Worm (Caenorhabditis elegans) whole organism, young adult: ENCODE results near the gene F59B8.1.
A peak's percentile ranks its signal among the peaks of the same experiment; 100 is the strongest.

Source experiments
- B0019.2 ChIP-seq: fragments of 200-800 bp; sonication (Bioruptor generic); conservative IDR thresholded peaks from 2 replicates; pipeline ENCODE4 v1.3.6; 2022; ENCODE audit warnings: missing genetic modification reagents, missing genetic modification characterization, missing compliant biosample characterization
- B0336.3 ChIP-seq: fragments of 200-800 bp; sonication (Bioruptor generic); IDR thresholded peaks from 2 replicates; pipeline ENCODE4 v1.3.6; 2022; ENCODE audit warnings: missing genetic modification characterization, missing compliant biosample characterization
- C06A6.2 ChIP-seq: fragments of 200-800 bp; sonication (Bioruptor generic); conservative IDR thresholded peaks from 2 replicates; pipeline ENCODE4 v1.3.6; 2022; ENCODE audit warnings: missing genetic modification characterization, missing compliant biosample characterization
- F10E7.11 ChIP-seq: sonication (generic microtip); optimal IDR thresholded peaks from 2 replicates; lab custom pipeline; 2017; ENCODE audit warnings: mild to moderate bottlenecking, missing genetic modification characterization, moderate library complexity, missing compliant biosample characterization
- F33H1.4 ChIP-seq: fragments of 200-800 bp; sonication (Bioruptor generic); IDR thresholded peaks from 2 replicates; pipeline ENCODE4 v1.3.6; 2022; ENCODE audit warnings: missing genetic modification reagents, missing genetic modification characterization, missing compliant biosample characterization
- F52B5.7 ChIP-seq: sonication (generic microtip); optimal IDR thresholded peaks from 2 replicates; lab custom pipeline; 2016; ENCODE audit warnings: mild to moderate bottlenecking, missing genetic modification characterization, missing compliant biosample characterization
- F55B11.4 ChIP-seq: sonication (generic microtip); optimal IDR thresholded peaks from 2 replicates; lab custom pipeline; 2016; ENCODE audit warnings: missing compliant biosample characterization, missing genetic modification characterization, borderline replicate concordance; ENCODE audit not compliant: insufficient read depth
- F57A8.1 ChIP-seq: fragments of 200-800 bp; sonication (Bioruptor generic); optimal IDR thresholded peaks from 2 replicates; lab custom pipeline; 2018; ENCODE audit warnings: mild to moderate bottlenecking, missing genetic modification characterization, moderate library complexity, missing compliant biosample characterization
- F57C9.4 ChIP-seq: sonication (generic microtip); optimal IDR thresholded peaks from 2 replicates; lab custom pipeline; 2017; ENCODE audit warnings: mild to moderate bottlenecking, missing genetic modification characterization, missing compliant biosample characterization
- T07F8.4 ChIP-seq: sonication (generic microtip); optimal IDR thresholded peaks from 2 replicates; lab custom pipeline; 2016; ENCODE audit warnings: mild to moderate bottlenecking, missing genetic modification characterization, moderate library complexity, missing compliant biosample characterization
- Y53G8AR.9 ChIP-seq: fragments of 200-800 bp; sonication (Bioruptor generic); conservative IDR thresholded peaks from 2 replicates; pipeline ENCODE4 v1.3.6; 2022; ENCODE audit warnings: missing genetic modification reagents, missing genetic modification characterization, missing compliant biosample characterization
- Y67H2A.10 ChIP-seq: fragments of 200-800 bp; sonication (Bioruptor generic); conservative IDR thresholded peaks from 2 replicates; pipeline ENCODE4 v1.3.6; 2022; ENCODE audit warnings: missing genetic modification reagents, missing genetic modification characterization, missing compliant biosample characterization
- Y95B8A.8 ChIP-seq: fragments of 200-800 bp; sonication (Bioruptor generic); IDR thresholded peaks from 2 replicates; pipeline ENCODE4 v1.3.6; 2022; ENCODE audit warnings: missing genetic modification reagents, missing genetic modification characterization, missing compliant biosample characterization
- ama-1 ChIP-seq, 3 experiments: fragments of 150-350 bp in 1 of 3; sonication (generic microtip) in 2 of 3; optimal IDR thresholded peaks; 2 replicates each; lab custom pipeline; 2014 to 2018; ENCODE audit warnings: missing biosample characterization in 2 of 3, missing genetic modification characterization in 2 of 3, missing genetic modification reagents in 2 of 3
- aptf-3 ChIP-seq: fragments of 200-800 bp; sonication (Bioruptor generic); IDR thresholded peaks from 2 replicates; pipeline ENCODE4 v1.3.6; 2022; ENCODE audit warnings: missing genetic modification characterization, missing compliant biosample characterization
- attf-5 ChIP-seq: fragments of 200-800 bp; sonication (Bioruptor generic); optimal IDR thresholded peaks from 2 replicates; lab custom pipeline; 2018; ENCODE audit warnings: mild to moderate bottlenecking, missing genetic modification characterization, missing compliant biosample characterization
- bed-2 ChIP-seq: fragments of 200-800 bp; sonication (Bioruptor generic); IDR thresholded peaks from 2 replicates; pipeline ENCODE4 v1.3.6; 2022; ENCODE audit warnings: missing genetic modification reagents, missing genetic modification characterization, missing compliant biosample characterization
- ccch-3 ChIP-seq: fragments of 200-800 bp; sonication (Bioruptor generic); optimal IDR thresholded peaks from 2 replicates; lab custom pipeline; 2018; ENCODE audit warnings: mild to moderate bottlenecking, missing genetic modification characterization, missing compliant biosample characterization
- ekl-4 ChIP-seq: fragments of 200-800 bp; sonication (Bioruptor generic); IDR thresholded peaks from 2 replicates; pipeline ENCODE4 v1.3.6; 2022; ENCODE audit warnings: missing genetic modification reagents, missing genetic modification characterization, missing compliant biosample characterization
- ets-4 ChIP-seq: fragments of 200-800 bp; sonication (Bioruptor generic); optimal IDR thresholded peaks from 2 replicates; lab custom pipeline; 2018; ENCODE audit warnings: mild to moderate bottlenecking, missing genetic modification characterization, missing compliant biosample characterization
- fkh-3 ChIP-seq: sonication (generic microtip); optimal IDR thresholded peaks from 2 replicates; lab custom pipeline; 2016; ENCODE audit warnings: mild to moderate bottlenecking, missing genetic modification characterization, missing compliant biosample characterization
- gei-17 ChIP-seq: fragments of 200-800 bp; sonication (Bioruptor generic); optimal IDR thresholded peaks from 2 replicates; lab custom pipeline; 2018; ENCODE audit warnings: mild to moderate bottlenecking, missing genetic modification characterization, missing compliant biosample characterization
- hmg-20 ChIP-seq: fragments of 200-800 bp; sonication (Bioruptor generic); IDR thresholded peaks from 2 replicates; pipeline ENCODE4 v1.3.6; 2022; ENCODE audit warnings: missing genetic modification reagents, missing genetic modification characterization, missing compliant biosample characterization
- hrde-1 ChIP-seq: sonication (generic microtip); optimal IDR thresholded peaks from 2 replicates; lab custom pipeline; 2016; ENCODE audit warnings: missing genetic modification characterization, mild to moderate bottlenecking, missing compliant biosample characterization, moderate library complexity, missing genotype, missing genetic modification reagents, borderline replicate concordance
- hsf-1 ChIP-seq: fragments of 200-800 bp; sonication (Bioruptor generic); IDR thresholded peaks from 2 replicates; pipeline ENCODE4 v1.3.6; 2022; ENCODE audit warnings: missing genetic modification reagents, missing genetic modification characterization, missing compliant biosample characterization
- lin-35 ChIP-seq, 3 experiments: fragments of 150-350 bp in 2 of 3; sonication (generic microtip) in 1 of 3; optimal IDR thresholded peaks; 2 replicates each; lab custom pipeline; 2014 to 2018; ENCODE audit warnings: missing biosample characterization in 3 of 3, missing genetic modification characterization in 3 of 3, missing genetic modification reagents in 3 of 3
- lin-54 ChIP-seq: fragments of 200-800 bp; sonication (Bioruptor generic); optimal IDR thresholded peaks from 2 replicates; lab custom pipeline; 2018; ENCODE audit warnings: mild to moderate bottlenecking, missing genetic modification characterization, missing compliant biosample characterization
- lsl-1 ChIP-seq: fragments of 200-800 bp; sonication (Bioruptor generic); optimal IDR thresholded peaks from 2 replicates; lab custom pipeline; 2018; ENCODE audit warnings: mild to moderate bottlenecking, missing genetic modification characterization, moderate library complexity, missing compliant biosample characterization
- madf-6 ChIP-seq: fragments of 200-800 bp; sonication (Bioruptor generic); IDR thresholded peaks from 2 replicates; pipeline ENCODE4 v1.3.6; 2022; ENCODE audit warnings: missing genetic modification reagents, missing genetic modification characterization, missing compliant biosample characterization
- mel-28 ChIP-seq: sonication (generic microtip); optimal IDR thresholded peaks from 2 replicates; lab custom pipeline; 2016; ENCODE audit warnings: borderline replicate concordance, mild to moderate bottlenecking, missing genetic modification characterization, missing compliant biosample characterization
- nfya-2 ChIP-seq: fragments of 200-800 bp; sonication (Bioruptor generic); IDR thresholded peaks from 2 replicates; pipeline ENCODE4 v1.3.6; 2022; ENCODE audit warnings: missing genetic modification reagents, missing genetic modification characterization, missing compliant biosample characterization
- nhr-90 ChIP-seq: sonication (generic microtip); optimal IDR thresholded peaks from 2 replicates; lab custom pipeline; 2016; ENCODE audit warnings: missing genotype, mild to moderate bottlenecking, missing genetic modification characterization, missing compliant biosample characterization
- rcor-1 ChIP-seq: fragments of 200-800 bp; sonication (Bioruptor generic); IDR thresholded peaks from 2 replicates; pipeline ENCODE4 v1.3.6; 2022; ENCODE audit warnings: missing genetic modification reagents, missing genetic modification characterization, missing compliant biosample characterization
- rpc-1 ChIP-seq, 2 experiments: fragments of 150-350 bp in 1 of 2; sonication (generic microtip) in 1 of 2; optimal IDR thresholded peaks; 2 replicates each; lab custom pipeline; 2014 to 2018; ENCODE audit warnings: missing biosample characterization in 1 of 2, missing genetic modification characterization in 1 of 2, missing genetic modification reagents in 1 of 2, missing genotype in 1 of 2
- snpc-3.4 ChIP-seq: sonication (generic microtip); optimal IDR thresholded peaks from 2 replicates; lab custom pipeline; 2017; ENCODE audit warnings: missing genetic modification characterization, mild to moderate bottlenecking, missing compliant biosample characterization, antibody characterized with exemption, moderate library complexity, missing genotype, missing genetic modification reagents
- sptf-2 ChIP-seq: fragments of 200-800 bp; sonication (Bioruptor generic); optimal IDR thresholded peaks from 2 replicates; lab custom pipeline; 2018; ENCODE audit warnings: mild to moderate bottlenecking, missing genetic modification characterization, missing compliant biosample characterization
- zfh-2 ChIP-seq: fragments of 200-800 bp; sonication (Bioruptor generic); conservative IDR thresholded peaks from 2 replicates; pipeline ENCODE4 v1.3.6; 2022; ENCODE audit warnings: missing genetic modification reagents, missing genetic modification characterization, missing compliant biosample characterization
- zim-3 ChIP-seq: sonication (generic microtip); optimal IDR thresholded peaks from 2 replicates; lab custom pipeline; 2017; ENCODE audit warnings: mild to moderate bottlenecking, missing genetic modification characterization, moderate library complexity, missing compliant biosample characterization
- ztf-18 ChIP-seq: sonication (generic microtip); optimal IDR thresholded peaks from 2 replicates; lab custom pipeline; 2016; ENCODE audit warnings: missing genotype, mild to moderate bottlenecking, missing genetic modification characterization, missing compliant biosample characterization
- ztf-22 ChIP-seq: fragments of 200-800 bp; sonication (Bioruptor generic); optimal IDR thresholded peaks from 2 replicates; lab custom pipeline; 2018; ENCODE audit warnings: mild to moderate bottlenecking, missing genetic modification characterization, moderate library complexity, missing compliant biosample characterization
- ztf-26 ChIP-seq: sonication (generic microtip); optimal IDR thresholded peaks from 2 replicates; lab custom pipeline; 2017; ENCODE audit warnings: missing genetic modification characterization, missing compliant biosample characterization
- ztf-3 ChIP-seq: fragments of 200-800 bp; sonication (Bioruptor generic); optimal IDR thresholded peaks from 2 replicates; lab custom pipeline; 2018; ENCODE audit warnings: mild to moderate bottlenecking, missing genetic modification characterization, missing compliant biosample characterization

The F59B8.1 gene

ce11 chrIV:9467418-9467817 is 39.4 kb downstream of the F59B8.1 start, which contains the start of gene F38E11.6:
TSS of gene F38E11.6 (minus strand) at chrIV:9467518.
- TF ChIP-seq F57A8.1 (GFP tag; lab: Kevin White, UChicago) (no peak), C06A6.2 (GFP tag; lab: Robert Waterston, UW) (no peak), ztf-18 (no peak), rpc-1 (optimal IDR thresholded peaks at IDR 0.05; lab: Kevin White, UChicago) (no peak), rpc-1 (tag; optimal IDR thresholded peaks at IDR 0.05; lab: Kevin White, UChicago) (no peak), Y67H2A.10 (GFP tag; lab: Robert Waterston, UW) (no peak), sptf-2 (GFP tag; lab: Kevin White, UChicago) (no peak), ets-4 (GFP tag; lab: Kevin White, UChicago) (no peak), ama-1 (optimal IDR thresholded peaks at IDR 0.05; lab: Kevin White, UChicago) (no peak), ama-1 (GFP tag; optimal IDR thresholded peaks at IDR 0.05; lab: Kevin White, UChicago) (no peak), madf-6 (GFP tag; lab: Robert Waterston, UW) (no peak), F55B11.4 (tag; lab: Kevin White, UChicago) (no peak), ztf-3 (GFP tag; lab: Kevin White, UChicago) (no peak), lin-35 (GFP tag; optimal IDR thresholded peaks at IDR 0.05; lab: Kevin White, UChicago) (no peak)

ce11 chrIV:9469293-9469692 is 41.2 kb downstream of the F59B8.1 start:
- TF ChIP-seq madf-6 (GFP tag; lab: Robert Waterston, UW) (no peak), F10E7.11 (tag; lab: Kevin White, UChicago) (no peak), B0019.2 (GFP tag; lab: Robert Waterston, UW) (no peak)
- TF ChIP-seq, all 124 proteins: peak for 0

- TF ChIP-seq rcor-1 (GFP tag; lab: Robert Waterston, UW) (peak; percentile 77), ccch-3 (GFP tag; lab: Kevin White, UChicago) (peak; percentile 41), gei-17 (GFP tag; lab: Kevin White, UChicago) (no peak), zfh-2 (GFP tag; lab: Robert Waterston, UW) (no peak), nhr-90 (tag; lab: Kevin White, UChicago) (peak; percentile 96), attf-5 (GFP tag; lab: Kevin White, UChicago) (no peak), T07F8.4 (peak; percentile 88), F52B5.7 (peak; percentile 95), lsl-1 (GFP tag; lab: Kevin White, UChicago) (no peak), hrde-1 (peak; percentile 88), nfya-2 (no peak), bed-2 (GFP tag; lab: Robert Waterston, UW) (no peak), hmg-20 (peak; percentile 78; the same call in 1 of the 2 replicates), ekl-4 (GFP tag; lab: Robert Waterston, UW) (no peak; the same call in 1 of the 2 replicates), B0336.3 (GFP tag; lab: Robert Waterston, UW) (no peak), F57C9.4 (peak; percentile 48), F33H1.4 (no peak), rpc-1 (optimal IDR thresholded peaks at IDR 0.05; lab: Kevin White, UChicago) (peak; percentile 97), rpc-1 (tag; optimal IDR thresholded peaks at IDR 0.05; lab: Kevin White, UChicago) (peak; percentile 99), mel-28 (peak; percentile 33), snpc-3.4 (peak; percentile 92), madf-6 (GFP tag; lab: Robert Waterston, UW) (no peak), aptf-3 (GFP tag; lab: Robert Waterston, UW) (peak; percentile 96), ztf-22 (GFP tag; lab: Kevin White, UChicago) (peak; percentile 69), Y53G8AR.9 (GFP tag; lab: Robert Waterston, UW) (no peak; the same call in 1 of the 2 replicates), hsf-1 (GFP tag; lab: Robert Waterston, UW) (peak; percentile 55; the same call in 1 of the 2 replicates), fkh-3 (tag; lab: Kevin White, UChicago) (peak; percentile 98), zim-3 (tag; lab: Kevin White, UChicago) (peak; percentile 97), ztf-26 (tag; lab: Kevin White, UChicago) (peak; percentile 80), lin-54 (GFP tag; lab: Kevin White, UChicago) (peak; percentile 75), Y95B8A.8 (GFP tag; lab: Robert Waterston, UW) (no peak)
Measured at ce11 chrIV:9477135-9477928, 49.3 kb downstream of the F59B8.1 start, which contains the start of gene wrt-3. TSS of gene wrt-3 (minus strand) at chrIV:9477456.
